Fruit fly (Drosophila melanogaster): ENCODE measurements around the gene CG8032.
A peak's percentile ranks its signal among the peaks of the same experiment; 100 is the strongest.

The CG8032 gene

dm6 chr3R:8669029-8669707 is 5.3 kb downstream of the CG8032 start (continued):
- TF ChIP-seq fd96Cb (tag; optimal IDR thresholded peaks at IDR 0.05) = peak; percentile 97
- TF ChIP-seq Eip74EF (GFP tag; optimal IDR thresholded peaks at IDR 0.05) = peak in 1 of 2 experiments; percentile 98
- peak; percentile 86 for TF ChIP-seq CG4360 (GFP tag; IDR thresholded peaks at IDR 0.05)
- TF ChIP-seq CG17361 (GFP tag; IDR thresholded peaks at IDR 0.05) = peak; percentile 93
- peak; percentile 87 for TF ChIP-seq TFAM (GFP tag; optimal IDR thresholded peaks at IDR 0.05)
- peak; percentile 99 for TF ChIP-seq Xrp1 (GFP tag; IDR thresholded peaks at IDR 0.05)
- peak; percentile 60 for TF ChIP-seq HLHmδ (GFP tag; optimal IDR thresholded peaks at IDR 0.05)
- TF ChIP-seq tup (GFP tag; optimal IDR thresholded peaks at IDR 0.05) = peak; percentile 97
- peak; percentile 99 for TF ChIP-seq lab (GFP tag; optimal IDR thresholded peaks at IDR 0.05)
- peak; percentile 96 for TF ChIP-seq sim (GFP tag; IDR thresholded peaks at IDR 0.05)
- peak; percentile 80; the same call in 2 of the 3 replicates for TF ChIP-seq z (GFP tag; IDR thresholded peaks at IDR 0.05)
- peak; percentile 95 for TF ChIP-seq eyg (GFP tag; optimal IDR thresholded peaks at IDR 0.05)
- TF ChIP-seq CG30403 (GFP tag; optimal IDR thresholded peaks at IDR 0.05) = peak; percentile 98
- TF ChIP-seq Scr (GFP tag; IDR thresholded peaks at IDR 0.05; ENCODE audit: partially characterized antibody) = peak; percentile 61
- TF ChIP-seq CG11695 (GFP tag; IDR thresholded peaks at IDR 0.05) = peak; percentile 98
- TF ChIP-seq CG6654 (GFP tag; optimal IDR thresholded peaks at IDR 0.05) = peak; percentile 89
- peak; percentile 58 for TF ChIP-seq yki (optimal IDR thresholded peaks at IDR 0.05)
- TF ChIP-seq dpn (GFP tag; optimal IDR thresholded peaks at IDR 0.05) = peak; percentile 98
- TF ChIP-seq sna (GFP tag; IDR thresholded peaks at IDR 0.05; ENCODE audit: partially characterized antibody) = no peak; the same call in 1 of the 2 replicates
- TF ChIP-seq pita (GFP tag; optimal IDR thresholded peaks at IDR 0.05) = no peak
- TF ChIP-seq CG14710 (tag; optimal IDR thresholded peaks at IDR 0.05) = peak; percentile 97
- peak; percentile 96 for TF ChIP-seq Opbp (GFP tag; IDR thresholded peaks at IDR 0.05; ENCODE audit: partially characterized antibody)
- peak; percentile 98 for TF ChIP-seq mam (GFP tag; optimal IDR thresholded peaks at IDR 0.05)
- TF ChIP-seq jigr1 (GFP tag; IDR thresholded peaks at IDR 0.05) = peak; percentile 80; the same call in 2 of the 3 replicates
- peak; percentile 97 for TF ChIP-seq row (GFP tag; IDR thresholded peaks at IDR 0.05)
- TF ChIP-seq chn (GFP tag; optimal IDR thresholded peaks at IDR 0.05) = peak; percentile 98
- peak; percentile 91 for TF ChIP-seq shn (GFP tag; optimal IDR thresholded peaks at IDR 0.05)
- peak; percentile 96 for TF ChIP-seq CG10366 (GFP tag; IDR thresholded peaks at IDR 0.05)
- peak; percentile 99 for TF ChIP-seq CG2712 (tag; optimal IDR thresholded peaks at IDR 0.05)
- TF ChIP-seq vnd (GFP tag; IDR thresholded peaks at IDR 0.05; ENCODE audit: partially characterized antibody) = peak; percentile 37
- peak; percentile 96 for TF ChIP-seq salm (tag; optimal IDR thresholded peaks at IDR 0.05)
- TF ChIP-seq ttk (GFP tag; IDR thresholded peaks at IDR 0.05) = peak; percentile 97
- peak; percentile 82 for TF ChIP-seq dimm (GFP tag; IDR thresholded peaks at IDR 0.05)
- peak; percentile 92 for TF ChIP-seq MBD-R2 (GFP tag; IDR thresholded peaks at IDR 0.05)
- TF ChIP-seq CG18599 (GFP tag; optimal IDR thresholded peaks at IDR 0.05) = peak; percentile 99
- TF ChIP-seq Hr39 (optimal IDR thresholded peaks at IDR 0.05) = no peak
- TF ChIP-seq NK7.1 (GFP tag; optimal IDR thresholded peaks at IDR 0.05) = peak; percentile 96
- peak; percentile 96 for TF ChIP-seq en (GFP tag; optimal IDR thresholded peaks at IDR 0.05)
- TF ChIP-seq Mad (GFP tag; optimal IDR thresholded peaks at IDR 0.05) = peak; percentile 96
- TF ChIP-seq CG30431 (GFP tag; optimal IDR thresholded peaks at IDR 0.05) = peak; percentile 96
- peak; percentile 93 for TF ChIP-seq Mrtf (GFP tag; IDR thresholded peaks at IDR 0.05)
- TF ChIP-seq Adf1 (GFP tag; IDR thresholded peaks at IDR 0.05) = peak; percentile 82
- peak; percentile 95 for TF ChIP-seq Deaf1 (tag; optimal IDR thresholded peaks at IDR 0.05)
- TF ChIP-seq CG3281 (GFP tag; optimal IDR thresholded peaks at IDR 0.05) = peak; percentile 99
- TF ChIP-seq Tbp (GFP tag; optimal IDR thresholded peaks at IDR 0.05) = no peak
- TF ChIP-seq E2f2 (GFP tag; IDR thresholded peaks at IDR 0.05) = peak; percentile 84
- TF ChIP-seq onecut (GFP tag; IDR thresholded peaks at IDR 0.05) = peak; percentile 95
- TF ChIP-seq Nf-YB (GFP tag; optimal IDR thresholded peaks at IDR 0.05) = peak; percentile 89
- TF ChIP-seq CG31388 (GFP tag; optimal IDR thresholded peaks at IDR 0.05) = peak; percentile 94
- TF ChIP-seq Ssrp (tag; optimal IDR thresholded peaks at IDR 0.05) = peak; percentile 96
